Fruit fly (Drosophila melanogaster) whole organism, embryonic: ENCODE results near the gene CG11052.

Source experiments
- B-H2 ChIP-seq: fragments of 200-800 bp; sonication (Bioruptor generic); optimal IDR thresholded peaks from 2 replicates; lab custom pipeline; 2018; ENCODE audit warnings: missing biosample characterization, mild to moderate bottlenecking, missing genetic modification characterization
- CG10267 ChIP-seq: fragments of 200-800 bp; sonication (Bioruptor generic); optimal IDR thresholded peaks from 2 replicates; lab custom pipeline; 2018; ENCODE audit warnings: missing biosample characterization, mild to moderate bottlenecking, missing genetic modification characterization, moderate library complexity
- CG10274 ChIP-seq: fragments of 200-800 bp; sonication (Bioruptor generic); optimal IDR thresholded peaks from 3 replicates; lab custom pipeline; 2017; ENCODE audit warnings: missing biosample characterization, mild to moderate bottlenecking, missing genetic modification characterization
- CG12942 ChIP-seq: fragments of 200-800 bp; sonication (Bioruptor generic); optimal IDR thresholded peaks from 3 replicates; lab custom pipeline; 2016; ENCODE audit warnings: missing biosample characterization, missing genetic modification characterization
- CG14014 ChIP-seq: fragments of 200-800 bp; sonication (Bioruptor generic); IDR thresholded peaks from 2 replicates; pipeline ENCODE4 v1.3.6; 2022; ENCODE audit warnings: missing biosample characterization, missing genetic modification characterization
- CG14050 ChIP-seq: fragments of 200-800 bp; sonication (Bioruptor generic); IDR thresholded peaks from 3 replicates; pipeline ENCODE4 v1.3.6; 2022; ENCODE audit warnings: missing biosample characterization, missing genetic modification characterization
- CG14441 ChIP-seq: fragments of 200-800 bp; sonication (Bioruptor generic); IDR thresholded peaks from 2 replicates; pipeline ENCODE4 v1.3.6; 2022; ENCODE audit warnings: missing biosample characterization, missing genetic modification characterization
- CG17328 ChIP-seq: fragments of 200-800 bp; sonication (Bioruptor generic); IDR thresholded peaks from 2 replicates; pipeline ENCODE4 v1.3.6; 2022; ENCODE audit warnings: missing biosample characterization, missing genetic modification characterization
- CG17829 ChIP-seq: fragments of 200-800 bp; optimal IDR thresholded peaks from 2 replicates; lab custom pipeline; 2019; ENCODE audit warnings: missing biosample characterization, mild to moderate bottlenecking, missing genetic modification characterization, moderate library complexity
- CG2712 ChIP-seq: fragments of 200-800 bp; optimal IDR thresholded peaks from 3 replicates; lab custom pipeline; 2019; ENCODE audit warnings: missing biosample characterization, mild to moderate bottlenecking, missing genetic modification characterization, moderate library complexity
- CG34224 ChIP-seq: fragments of 200-800 bp; sonication (Bioruptor generic); IDR thresholded peaks from 3 replicates; pipeline ENCODE4 v1.3.6; 2022; ENCODE audit warnings: missing biosample characterization, missing genetic modification characterization; ENCODE audit not compliant: partially characterized antibody
- CG3847 ChIP-seq: fragments of 200-800 bp; sonication (Bioruptor generic); IDR thresholded peaks from 2 replicates; pipeline ENCODE4 v1.3.6; 2022; ENCODE audit warnings: missing biosample characterization, missing genetic modification characterization
- CG3995 ChIP-seq: fragments of 200-800 bp; sonication (Bioruptor generic); optimal IDR thresholded peaks from 3 replicates; lab custom pipeline; 2016; ENCODE audit warnings: missing biosample characterization, missing genetic modification characterization
- CG4328 ChIP-seq: fragments of 200-800 bp; sonication (Bioruptor generic); optimal IDR thresholded peaks from 3 replicates; lab custom pipeline; 2017; ENCODE audit warnings: missing biosample characterization, missing genetic modification reagents, missing genetic modification characterization
- CG6791 ChIP-seq: fragments of 200-800 bp; sonication (Bioruptor generic); IDR thresholded peaks from 3 replicates; pipeline ENCODE4 v1.3.6; 2022; ENCODE audit warnings: missing biosample characterization, missing genetic modification characterization; ENCODE audit not compliant: partially characterized antibody
- CG7556 ChIP-seq: fragments of 200-800 bp; sonication (Bioruptor generic); optimal IDR thresholded peaks from 2 replicates; lab custom pipeline; 2017; ENCODE audit warnings: missing biosample characterization, mild to moderate bottlenecking, missing genetic modification characterization
- CG8924 ChIP-seq: fragments of 200-800 bp; optimal IDR thresholded peaks from 3 replicates; lab custom pipeline; 2019; ENCODE audit warnings: missing biosample characterization, mild to moderate bottlenecking, missing genetic modification characterization, moderate library complexity
- CG9215 ChIP-seq: fragments of 200-800 bp; sonication (Bioruptor generic); IDR thresholded peaks from 2 replicates; pipeline ENCODE4 v1.3.6; 2022; ENCODE audit warnings: missing biosample characterization, missing genetic modification characterization
- CG9609 ChIP-seq: fragments of 200-800 bp; sonication (Bioruptor generic); optimal IDR thresholded peaks from 3 replicates; lab custom pipeline; 2016; ENCODE audit warnings: missing biosample characterization, missing genetic modification characterization
- CG9817 ChIP-seq: fragments of 200-800 bp; sonication (Bioruptor generic); optimal IDR thresholded peaks from 2 replicates; lab custom pipeline; 2018; ENCODE audit warnings: missing biosample characterization, mild to moderate bottlenecking, missing genetic modification characterization, moderate library complexity
- Camta ChIP-seq: fragments of 200-800 bp; sonication (Bioruptor generic); optimal IDR thresholded peaks from 2 replicates; lab custom pipeline; 2016; ENCODE audit warnings: missing biosample characterization, missing genetic modification characterization
- Fer2 ChIP-seq: fragments of 200-800 bp; sonication (Bioruptor generic); optimal IDR thresholded peaks from 2 replicates; lab custom pipeline; 2018; ENCODE audit warnings: missing biosample characterization, mild to moderate bottlenecking, missing genetic modification characterization, moderate library complexity
- GATAe ChIP-seq: fragments of 200-800 bp; sonication (Bioruptor generic); conservative IDR thresholded peaks from 2 replicates; pipeline ENCODE4 v1.3.6; 2022; ENCODE audit warnings: missing biosample characterization, missing genetic modification characterization
- H2.0 ChIP-seq: fragments of 200-800 bp; sonication (Bioruptor generic); IDR thresholded peaks from 2 replicates; pipeline ENCODE4 v1.3.6; 2022; ENCODE audit warnings: missing biosample characterization, missing genetic modification characterization
- HHEX ChIP-seq: fragments of 200-800 bp; sonication (Bioruptor generic); optimal IDR thresholded peaks from 3 replicates; lab custom pipeline; 2017; ENCODE audit warnings: missing biosample characterization, mild to moderate bottlenecking, missing genetic modification characterization, missing genetic modification reagents
- MBD-R2 ChIP-seq: fragments of 200-800 bp; sonication (Bioruptor generic); IDR thresholded peaks from 2 replicates; pipeline ENCODE4 v1.3.6; 2022; ENCODE audit warnings: missing biosample characterization, missing genetic modification characterization
- Med ChIP-seq: fragments of 200-800 bp; sonication (Bioruptor generic); peaks from one replicate; lab custom pipeline; 2016; ENCODE audit warnings: missing biosample characterization, missing genetic modification characterization, mild to moderate bottlenecking, inconsistent platforms, moderate library complexity
- Meics ChIP-seq: fragments of 200-800 bp; sonication (Bioruptor generic); optimal IDR thresholded peaks from 2 replicates; lab custom pipeline; 2017; ENCODE audit warnings: missing biosample characterization, mild to moderate bottlenecking, missing genetic modification characterization
- Mrtf ChIP-seq: fragments of 200-800 bp; sonication (Bioruptor generic); IDR thresholded peaks from 3 replicates; pipeline ENCODE4 v1.3.6; 2022; ENCODE audit warnings: missing biosample characterization, missing genetic modification characterization
- Neu2 ChIP-seq: fragments of 200-800 bp; sonication (Bioruptor generic); optimal IDR thresholded peaks from 3 replicates; lab custom pipeline; 2016; ENCODE audit warnings: missing biosample characterization, missing genetic modification characterization, borderline replicate concordance
- Ptx1 ChIP-seq: fragments of 200-800 bp; sonication (Bioruptor generic); IDR thresholded peaks from 2 replicates; pipeline ENCODE4 v1.3.6; 2022; ENCODE audit warnings: missing biosample characterization, missing genetic modification characterization
- Sox100B ChIP-seq: fragments of 200-800 bp; sonication (Bioruptor generic); optimal IDR thresholded peaks from 3 replicates; lab custom pipeline; 2018; ENCODE audit warnings: missing biosample characterization, mild to moderate bottlenecking, missing genetic modification characterization
- Sry-β ChIP-seq: fragments of 200-800 bp; sonication (Bioruptor generic); optimal IDR thresholded peaks from 2 replicates; lab custom pipeline; 2018; ENCODE audit warnings: missing biosample characterization, mild to moderate bottlenecking, missing genetic modification characterization, moderate library complexity
- al ChIP-seq: fragments of 200-800 bp; sonication (Bioruptor generic); IDR thresholded peaks from 2 replicates; pipeline ENCODE4 v1.3.6; 2022; ENCODE audit warnings: missing biosample characterization, missing genetic modification characterization
- bsh ChIP-seq, 2 experiments: fragments of 200-800 bp; sonication (Bioruptor generic); optimal IDR thresholded peaks; 2 replicates each; lab custom pipeline; 2017 to 2018; ENCODE audit warnings: mild to moderate bottlenecking in 2 of 2, missing biosample characterization in 2 of 2, missing genetic modification characterization in 2 of 2, moderate library complexity in 1 of 2
- fd3F ChIP-seq: fragments of 200-800 bp; sonication (Bioruptor generic); optimal IDR thresholded peaks from 2 replicates; lab custom pipeline; 2018; ENCODE audit warnings: missing biosample characterization, mild to moderate bottlenecking, missing genetic modification characterization, moderate library complexity
- inv ChIP-seq: fragments of 200-800 bp; sonication (Bioruptor generic); IDR thresholded peaks from 2 replicates; pipeline ENCODE4 v1.3.6; 2022; ENCODE audit warnings: missing biosample characterization, missing genetic modification characterization; ENCODE audit not compliant: partially characterized antibody
- knrl ChIP-seq: fragments of 200-800 bp; sonication (Bioruptor generic); IDR thresholded peaks from 3 replicates; pipeline ENCODE4 v1.3.6; 2022; ENCODE audit warnings: missing biosample characterization, missing genetic modification characterization; ENCODE audit not compliant: partially characterized antibody
- lilli ChIP-seq: fragments of 200-800 bp; sonication (Bioruptor generic); optimal IDR thresholded peaks from 3 replicates; lab custom pipeline; 2016; ENCODE audit warnings: missing biosample characterization, missing genetic modification characterization
- lmd ChIP-seq: fragments of 200-800 bp; sonication (Bioruptor generic); IDR thresholded peaks from 2 replicates; pipeline ENCODE4 v1.3.6; 2022; ENCODE audit warnings: missing biosample characterization, missing genetic modification characterization
- otp ChIP-seq: fragments of 200-800 bp; sonication (Bioruptor generic); IDR thresholded peaks from 3 replicates; pipeline ENCODE4, ENCODE4 v1.3.6; 2022; ENCODE audit warnings: missing biosample characterization, missing genetic modification characterization
- pros ChIP-seq: fragments of 200-800 bp; sonication (Bioruptor generic); optimal IDR thresholded peaks from 3 replicates; lab custom pipeline; 2019; ENCODE audit warnings: missing biosample characterization, mild to moderate bottlenecking, missing genetic modification characterization, moderate library complexity
- sd ChIP-seq: fragments of 200-800 bp; sonication (Bioruptor generic); optimal IDR thresholded peaks from 3 replicates; lab custom pipeline; 2018; ENCODE audit warnings: missing biosample characterization, mild to moderate bottlenecking, missing genetic modification characterization, moderate library complexity
- sug ChIP-seq: fragments of 200-800 bp; optimal IDR thresholded peaks from 2 replicates; lab custom pipeline; 2019; ENCODE audit warnings: missing biosample characterization, mild to moderate bottlenecking, missing genetic modification characterization, moderate library complexity
- vnd ChIP-seq: fragments of 200-800 bp; sonication (Bioruptor generic); IDR thresholded peaks from 3 replicates; pipeline ENCODE4 v1.3.6; 2022; ENCODE audit warnings: missing biosample characterization, missing genetic modification characterization; ENCODE audit not compliant: partially characterized antibody
- vvl ChIP-seq: fragments of 200-800 bp; sonication (Bioruptor generic); IDR thresholded peaks from 2 replicates; pipeline ENCODE4 v1.3.6; 2022; ENCODE audit warnings: missing biosample characterization, missing genetic modification characterization
- zen2 ChIP-seq: fragments of 200-800 bp; sonication (Bioruptor generic); IDR thresholded peaks from 3 replicates; pipeline ENCODE4 v1.3.6; 2022; ENCODE audit warnings: missing biosample characterization, missing genetic modification characterization; ENCODE audit not compliant: partially characterized antibody

Gene CG11052

DNA sequence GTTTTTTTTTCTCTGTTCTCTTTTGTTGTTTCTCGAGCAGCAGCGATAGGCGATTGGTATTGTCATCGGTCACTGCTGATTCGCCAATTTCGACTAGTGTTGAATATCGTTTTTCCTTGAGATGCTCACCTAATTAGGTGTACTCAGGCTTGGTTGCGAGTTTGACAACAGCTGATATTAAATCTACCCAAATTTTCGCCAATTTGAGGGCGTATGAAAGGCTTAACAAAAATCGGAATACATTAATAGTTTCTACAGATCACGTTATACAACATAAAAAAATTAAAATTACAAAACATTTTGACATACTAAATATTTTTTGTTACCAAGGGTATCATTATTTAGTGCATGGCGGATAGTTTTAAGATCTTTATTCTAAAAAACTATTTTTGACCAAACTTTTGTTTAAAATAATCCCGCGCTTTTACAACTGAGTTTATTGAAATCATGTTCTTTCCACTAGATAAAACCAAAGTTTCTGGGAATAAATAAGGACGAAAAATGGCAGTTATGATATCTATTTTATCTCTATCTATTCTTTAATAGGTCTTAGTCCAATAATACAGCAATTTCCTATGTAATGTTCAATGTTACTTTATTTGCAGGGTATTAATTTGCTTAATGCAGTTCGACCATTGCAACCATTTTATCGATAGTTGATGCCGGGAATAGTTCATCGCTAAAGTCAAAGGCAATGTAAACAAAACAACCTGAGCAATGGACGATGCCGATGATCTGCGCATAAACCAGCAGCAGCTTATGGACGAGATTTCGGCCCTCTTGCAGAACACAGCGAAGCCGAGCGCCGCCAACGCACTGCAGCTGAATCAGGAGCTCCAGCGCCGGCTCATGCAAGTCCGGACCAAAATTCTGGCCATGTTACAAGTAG, 4.3 kb upstream of the CG11052 start, which contains the start of the genes CG10435 and Pbp95 (continued):
- peak; percentile 53; the same call in 2 of the 3 replicates for TF ChIP-seq CG14050 (GFP tag; lab: Robert Waterston, UW)
- TF ChIP-seq B-H2 (GFP tag; lab: Kevin White, UChicago): no peak
- TF ChIP-seq GATAe (GFP tag; lab: Robert Waterston, UW): no peak
- TF ChIP-seq Neu2 (GFP tag; lab: Kevin White, UChicago): no peak
- TF ChIP-seq lilli (GFP tag; lab: Kevin White, UChicago): peak; percentile 79
- TF ChIP-seq Sox100B (GFP tag; lab: Kevin White, UChicago): no peak
- TF ChIP-seq CG7556: no peak
- TF ChIP-seq CG8924 (tag; lab: Kevin White, UChicago): no peak
- no peak for TF ChIP-seq sug
- peak; percentile 60 for TF ChIP-seq CG3847 (GFP tag; lab: Robert Waterston, UW)
- peak; percentile 82 for TF ChIP-seq vvl (GFP tag; lab: Robert Waterston, UW)
- TF ChIP-seq H2.0 (GFP tag; lab: Robert Waterston, UW): peak; percentile 58; the same call in 1 of the 2 replicates
- peak; percentile 62 for TF ChIP-seq CG9215 (GFP tag; lab: Robert Waterston, UW)
- peak; percentile 18 for TF ChIP-seq CG17829 (tag; lab: Kevin White, UChicago)
- peak; percentile 47 for TF ChIP-seq CG14441 (GFP tag; lab: Robert Waterston, UW)
- TF ChIP-seq Mrtf (GFP tag; lab: Robert Waterston, UW): 0 out of 3 replicates have a peak, but pooled peaks have one; percentile 45
- TF ChIP-seq CG2712 (tag; lab: Kevin White, UChicago): peak; percentile 58
- TF ChIP-seq al (GFP tag; lab: Robert Waterston, UW): peak; percentile 53
- TF ChIP-seq Fer2 (tag; lab: Kevin White, UChicago): no peak
- peak; percentile 38 for TF ChIP-seq CG9609 (GFP tag; lab: Kevin White, UChicago)
- TF ChIP-seq CG14014 (GFP tag; lab: Robert Waterston, UW): peak; percentile 38; the same call in 1 of the 2 replicates
- TF ChIP-seq Camta (GFP tag; lab: Kevin White, UChicago): peak; percentile 52
- no peak for TF ChIP-seq Meics (GFP tag; lab: Kevin White, UChicago)
- TF ChIP-seq CG10274 (GFP tag; lab: Kevin White, UChicago): peak; percentile 34
- peak; percentile 38; the same call in 1 of the 2 replicates for TF ChIP-seq lmd (GFP tag; lab: Robert Waterston, UW)
- TF ChIP-seq CG9817: peak; percentile 42
- peak; percentile 64; the same call in 2 of the 3 replicates for TF ChIP-seq CG34224 (GFP tag; lab: Robert Waterston, UW)
- TF ChIP-seq Ptx1 (GFP tag; lab: Robert Waterston, UW): peak; percentile 38
- TF ChIP-seq knrl: peak; percentile 68
- peak; percentile 21 for TF ChIP-seq HHEX (GFP tag; lab: Kevin White, UChicago)
- TF ChIP-seq Med (GFP tag; lab: Kevin White, UChicago): peak; percentile 95
- TF ChIP-seq MBD-R2 (GFP tag; lab: Robert Waterston, UW): peak; percentile 79
- TF ChIP-seq zen2: peak; percentile 61; the same call in 2 of the 3 replicates
- TF ChIP-seq vnd (GFP tag; lab: Robert Waterston, UW): peak; percentile 55; the same call in 2 of the 3 replicates
- peak; percentile 72 for TF ChIP-seq CG6791 (GFP tag; lab: Robert Waterston, UW)
- TF ChIP-seq inv (GFP tag; lab: Robert Waterston, UW): peak; percentile 57
- peak in 1 of 2 experiments; percentile 34 for TF ChIP-seq bsh (GFP tag; optimal IDR thresholded peaks at IDR 0.05; lab: Kevin White, UChicago)
- TF ChIP-seq CG3995 (GFP tag; lab: Kevin White, UChicago): peak; percentile 57
- TF ChIP-seq pros (GFP tag; lab: Kevin White, UChicago): no peak
- peak; percentile 87 for TF ChIP-seq Sry-β
- TF ChIP-seq otp (GFP tag; lab: Robert Waterston, UW): peak; percentile 50; the same call in 1 of the 3 replicates
- TF ChIP-seq CG12942 (GFP tag; lab: Kevin White, UChicago): peak; percentile 41
- TF ChIP-seq CG10267 (tag; lab: Kevin White, UChicago): peak; percentile 86
- no peak for TF ChIP-seq sd (tag; lab: Kevin White, UChicago)
- TF ChIP-seq fd3F (GFP tag; lab: Kevin White, UChicago): peak; percentile 31
- TF ChIP-seq CG4328 (GFP tag; lab: Kevin White, UChicago): no peak
- TF ChIP-seq CG17328 (GFP tag; lab: Robert Waterston, UW): peak; percentile 50; the same call in 1 of the 2 replicates
